Worm (Caenorhabditis elegans) whole organism, young adult: Measurements from ENCODE around the gene fbxa-158.
"Not testable (repeated sequence)": the region's sequence is repeated elsewhere in the genome, so short reads cannot be mapped to it uniquely, and the experiment has no call there.

ENCODE experiments used
- D2030.7 ChIP-seq: fragments of 200-800 bp; sonication (Bioruptor generic); IDR thresholded peaks from 2 replicates; pipeline ENCODE4 v1.3.6; 2022; ENCODE audit warnings: missing genetic modification reagents, missing genetic modification characterization, missing compliant biosample characterization
- F23B12.7 ChIP-seq: sonication (generic microtip); optimal IDR thresholded peaks from 2 replicates; lab custom pipeline; 2017; ENCODE audit warnings: missing genetic modification characterization, mild to moderate bottlenecking, missing compliant biosample characterization, antibody characterized with exemption, moderate library complexity; ENCODE audit not compliant: insufficient read depth
- F33H1.4 ChIP-seq: fragments of 200-800 bp; sonication (Bioruptor generic); IDR thresholded peaks from 2 replicates; pipeline ENCODE4 v1.3.6; 2022; ENCODE audit warnings: missing genetic modification reagents, missing genetic modification characterization, missing compliant biosample characterization
- F37B4.10 ChIP-seq: fragments of 200-800 bp; sonication (Bioruptor generic); IDR thresholded peaks from 2 replicates; pipeline ENCODE4 v1.3.6; 2022; ENCODE audit warnings: missing genetic modification characterization, missing compliant biosample characterization
- T26A5.8 ChIP-seq: sonication (generic microtip); optimal IDR thresholded peaks from 2 replicates; lab custom pipeline; 2016; ENCODE audit warnings: missing genetic modification characterization, missing compliant biosample characterization
- Y79H2A.3 ChIP-seq: fragments of 200-800 bp; sonication (Bioruptor generic); conservative IDR thresholded peaks from 2 replicates; pipeline ENCODE4 v1.3.6; 2022; ENCODE audit warnings: missing genetic modification reagents, missing genetic modification characterization, missing compliant biosample characterization
- Y95B8A.8 ChIP-seq: fragments of 200-800 bp; sonication (Bioruptor generic); IDR thresholded peaks from 2 replicates; pipeline ENCODE4 v1.3.6; 2022; ENCODE audit warnings: missing genetic modification reagents, missing genetic modification characterization, missing compliant biosample characterization
- aptf-2 ChIP-seq: fragments of 200-800 bp; sonication (Bioruptor generic); conservative IDR thresholded peaks from 2 replicates; pipeline ENCODE4 v1.3.6; 2022; ENCODE audit warnings: missing genetic modification reagents, missing genetic modification characterization, missing compliant biosample characterization
- atf-7 ChIP-seq: sonication (generic microtip); optimal IDR thresholded peaks from 2 replicates; lab custom pipeline; 2017; ENCODE audit warnings: mild to moderate bottlenecking, missing genetic modification characterization, missing compliant biosample characterization
- attf-3 ChIP-seq: fragments of 200-800 bp; sonication (Bioruptor generic); conservative IDR thresholded peaks from 2 replicates; pipeline ENCODE4 v1.3.6; 2022; ENCODE audit warnings: missing genetic modification reagents, missing genetic modification characterization, missing compliant biosample characterization
- attf-5 ChIP-seq: fragments of 200-800 bp; sonication (Bioruptor generic); optimal IDR thresholded peaks from 2 replicates; lab custom pipeline; 2018; ENCODE audit warnings: mild to moderate bottlenecking, missing genetic modification characterization, missing compliant biosample characterization
- ceh-91 ChIP-seq: fragments of 200-800 bp; sonication (Bioruptor generic); IDR thresholded peaks from 2 replicates; pipeline ENCODE4 v1.3.6; 2022; ENCODE audit warnings: missing genetic modification reagents, missing genetic modification characterization, missing compliant biosample characterization
- dox-1 ChIP-seq: fragments of 200-800 bp; sonication (Bioruptor generic); IDR thresholded peaks from 2 replicates; pipeline ENCODE4 v1.3.6; 2022; ENCODE audit warnings: missing genetic modification reagents, missing genetic modification characterization, missing compliant biosample characterization
- dpl-1 ChIP-seq: fragments of 150-350 bp; optimal IDR thresholded peaks from 2 replicates; lab custom pipeline; 2014; ENCODE audit warnings: missing biosample characterization, missing genetic modification reagents, missing genetic modification characterization
- fkh-3 ChIP-seq: sonication (generic microtip); optimal IDR thresholded peaks from 2 replicates; lab custom pipeline; 2016; ENCODE audit warnings: mild to moderate bottlenecking, missing genetic modification characterization, missing compliant biosample characterization
- hmg-1.2 ChIP-seq: fragments of 200-800 bp; sonication (Bioruptor generic); IDR thresholded peaks from 2 replicates; pipeline ENCODE4 v1.3.6; 2022; ENCODE audit warnings: missing genetic modification reagents, missing genetic modification characterization, missing compliant biosample characterization
- hmg-20 ChIP-seq: fragments of 200-800 bp; sonication (Bioruptor generic); IDR thresholded peaks from 2 replicates; pipeline ENCODE4 v1.3.6; 2022; ENCODE audit warnings: missing genetic modification reagents, missing genetic modification characterization, missing compliant biosample characterization
- let-607 ChIP-seq, 2 experiments: fragments of 200-800 bp in 1 of 2; sonication (Bioruptor generic) in 1 of 2; sonication (generic microtip) in 1 of 2; optimal IDR thresholded peaks; 2 replicates each; lab custom pipeline; 2016 to 2018; ENCODE audit warnings: mild to moderate bottlenecking in 2 of 2, missing compliant biosample characterization in 2 of 2, missing genetic modification characterization in 2 of 2, moderate library complexity in 2 of 2, missing genotype in 1 of 2
- lsl-1 ChIP-seq: fragments of 200-800 bp; sonication (Bioruptor generic); optimal IDR thresholded peaks from 2 replicates; lab custom pipeline; 2018; ENCODE audit warnings: mild to moderate bottlenecking, missing genetic modification characterization, moderate library complexity, missing compliant biosample characterization
- madf-6 ChIP-seq: fragments of 200-800 bp; sonication (Bioruptor generic); IDR thresholded peaks from 2 replicates; pipeline ENCODE4 v1.3.6; 2022; ENCODE audit warnings: missing genetic modification reagents, missing genetic modification characterization, missing compliant biosample characterization
- madf-8 ChIP-seq: fragments of 200-800 bp; sonication (Bioruptor generic); conservative IDR thresholded peaks from 2 replicates; pipeline ENCODE4 v1.3.6; 2022; ENCODE audit warnings: missing genetic modification reagents, missing genetic modification characterization, missing compliant biosample characterization
- mcd-1 ChIP-seq: fragments of 200-800 bp; sonication (Bioruptor generic); IDR thresholded peaks from 2 replicates; pipeline ENCODE4 v1.3.6; 2022; ENCODE audit warnings: missing genetic modification reagents, missing genetic modification characterization, missing compliant biosample characterization
- nhr-120 ChIP-seq: fragments of 200-800 bp; sonication (Bioruptor generic); IDR thresholded peaks from 2 replicates; pipeline ENCODE4 v1.3.6; 2022; ENCODE audit warnings: missing genetic modification characterization, missing compliant biosample characterization
- nhr-80 ChIP-seq: sonication (generic microtip); optimal IDR thresholded peaks from 2 replicates; lab custom pipeline; 2016; ENCODE audit warnings: missing genetic modification characterization, missing compliant biosample characterization
- rcor-1 ChIP-seq: fragments of 200-800 bp; sonication (Bioruptor generic); IDR thresholded peaks from 2 replicates; pipeline ENCODE4 v1.3.6; 2022; ENCODE audit warnings: missing genetic modification reagents, missing genetic modification characterization, missing compliant biosample characterization
- rpc-1 ChIP-seq, 2 experiments: fragments of 150-350 bp in 1 of 2; sonication (generic microtip) in 1 of 2; optimal IDR thresholded peaks; 2 replicates each; lab custom pipeline; 2014 to 2018; ENCODE audit warnings: missing biosample characterization in 1 of 2, missing genetic modification characterization in 1 of 2, missing genetic modification reagents in 1 of 2, missing genotype in 1 of 2
- snpc-1.1 ChIP-seq: sonication (generic microtip); optimal IDR thresholded peaks from 2 replicates; lab custom pipeline; 2017; ENCODE audit warnings: missing genetic modification characterization, mild to moderate bottlenecking, missing compliant biosample characterization, antibody characterized with exemption, moderate library complexity, missing genotype, missing genetic modification reagents; ENCODE audit not compliant: insufficient read depth
- sptf-2 ChIP-seq: fragments of 200-800 bp; sonication (Bioruptor generic); optimal IDR thresholded peaks from 2 replicates; lab custom pipeline; 2018; ENCODE audit warnings: mild to moderate bottlenecking, missing genetic modification characterization, missing compliant biosample characterization
- tbp1 ChIP-seq: fragments of 200-800 bp; sonication (Bioruptor generic); optimal IDR thresholded peaks from 2 replicates; lab custom pipeline; 2018; ENCODE audit warnings: mild to moderate bottlenecking, missing genetic modification characterization, missing compliant biosample characterization
- tbx-9 ChIP-seq: sonication (generic microtip); optimal IDR thresholded peaks from 2 replicates; lab custom pipeline; 2016; ENCODE audit warnings: borderline replicate concordance, missing genetic modification characterization, inconsistent platforms, missing compliant biosample characterization

fbxa-158 gene

ce11 chrII:1663516-1663915, 42.4 kb upstream of the fbxa-158 start, which contains the start of gene duxl-1:
TSS of gene duxl-1 (plus strand) at chrII:1663699.
- no peak for TF ChIP-seq Y79H2A.3 (GFP tag; lab: Robert Waterston, UW)
- peak; percentile 53; the same call in 1 of the 2 replicates for TF ChIP-seq hmg-1.2 (GFP tag; lab: Robert Waterston, UW)
- TF ChIP-seq attf-5 (GFP tag; lab: Kevin White, UChicago), result peak; percentile 61
- TF ChIP-seq tbp1 (GFP tag; lab: Kevin White, UChicago), result peak; percentile 15
- no peak for TF ChIP-seq dpl-1 (GFP tag; lab: Kevin White, UChicago)
- peak; percentile 22; the same call in 1 of the 2 replicates for TF ChIP-seq dox-1 (GFP tag; lab: Robert Waterston, UW)
- TF ChIP-seq let-607 (tag; optimal IDR thresholded peaks at IDR 0.05; lab: Kevin White, UChicago), result peak in 1 of 2 experiments; percentile 3
- TF ChIP-seq atf-7 (tag; lab: Kevin White, UChicago), result peak; percentile 90
- TF ChIP-seq nhr-80 (tag; lab: Kevin White, UChicago), result peak; percentile 57
- TF ChIP-seq sptf-2 (GFP tag; lab: Kevin White, UChicago), result no peak
- no peak for TF ChIP-seq T26A5.8 (tag; lab: Kevin White, UChicago)

DNA sequence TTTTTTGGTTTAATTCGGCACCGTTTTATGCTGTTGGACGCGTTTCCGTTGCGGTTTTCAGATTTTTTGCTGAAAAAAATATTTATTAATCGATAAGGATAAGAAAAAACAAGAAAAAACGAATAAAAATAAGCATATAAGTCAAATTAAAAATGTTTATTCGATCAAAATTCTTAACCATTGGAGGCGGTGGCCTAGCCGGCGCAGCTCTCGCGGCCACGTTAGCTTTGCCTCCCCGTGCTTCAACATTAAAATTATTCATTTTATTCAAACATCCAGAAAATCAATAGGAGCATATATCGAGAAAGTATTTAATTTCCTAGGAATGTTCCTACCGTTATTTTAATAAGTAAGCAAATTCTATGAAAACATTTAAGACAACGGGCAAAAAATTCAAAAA, 41.8 kb upstream of the fbxa-158 start, which contains the start of gene ZC204.14:
Gene ZC204.14 (minus strand): TSS at position 69 of the 400 bp plus-strand sequence.
- TF ChIP-seq tbx-9 (tag; lab: Kevin White, UChicago) (no peak), rpc-1 (optimal IDR thresholded peaks at IDR 0.05; lab: Kevin White, UChicago) (no peak), rpc-1 (tag; optimal IDR thresholded peaks at IDR 0.05; lab: Kevin White, UChicago) (no peak), F37B4.10 (GFP tag; lab: Robert Waterston, UW) (no peak), nhr-120 (GFP tag; lab: Robert Waterston, UW) (no peak), hmg-1.2 (GFP tag; lab: Robert Waterston, UW) (peak; percentile 77), atf-7 (tag; lab: Kevin White, UChicago) (no peak), fkh-3 (tag; lab: Kevin White, UChicago) (no peak), snpc-1.1 (tag; lab: Kevin White, UChicago) (no peak), hmg-20 (GFP tag; lab: Robert Waterston, UW) (no peak)

DNA sequence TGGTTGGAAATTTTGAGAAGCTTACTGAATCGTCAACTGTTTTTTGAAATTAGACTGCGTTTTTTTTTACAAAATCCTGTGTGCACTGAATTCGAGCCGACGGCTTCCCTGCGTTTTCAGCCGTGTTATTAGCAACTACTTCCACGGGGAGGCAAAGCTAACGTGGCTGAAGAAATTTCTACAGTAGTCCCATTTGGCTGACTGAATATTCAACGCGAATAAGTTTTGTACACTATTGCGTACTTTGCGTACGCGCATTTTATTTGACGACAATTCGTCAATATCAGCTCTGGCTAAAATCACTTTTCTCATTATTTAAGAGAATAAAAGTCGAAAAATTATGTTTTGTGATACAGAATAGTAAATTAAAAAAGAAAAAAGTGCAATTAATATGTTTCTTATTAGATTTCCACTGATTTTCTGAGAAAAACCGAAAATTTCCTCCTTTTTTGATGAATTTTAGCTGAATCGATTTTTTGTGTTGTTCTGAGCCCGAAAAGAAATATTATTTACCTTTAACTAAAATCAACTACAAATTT, 40.3 kb upstream of the fbxa-158 start:
- TF ChIP-seq aptf-2 (GFP tag; lab: Robert Waterston, UW), result 0 out of 2 replicates have a peak, but pooled peaks have one; percentile 58
- TF ChIP-seq ceh-91 (GFP tag; lab: Robert Waterston, UW), result peak; percentile 62
- TF ChIP-seq lsl-1 (GFP tag; lab: Kevin White, UChicago), result peak; percentile 22
- TF ChIP-seq mcd-1, result peak; percentile 80
- peak; percentile 63 for TF ChIP-seq D2030.7 (GFP tag; lab: Robert Waterston, UW)
- peak in 1 of 2 experiments; percentile 28 for TF ChIP-seq let-607 (tag; optimal IDR thresholded peaks at IDR 0.05; lab: Kevin White, UChicago)
- peak; percentile 44; the same call in 1 of the 2 replicates for TF ChIP-seq attf-3
- peak; percentile 30; the same call in 1 of the 2 replicates for TF ChIP-seq F33H1.4 (GFP tag; lab: Robert Waterston, UW)
- 0 out of 2 replicates have a peak, but pooled peaks have one; percentile 53 for TF ChIP-seq Y95B8A.8 (GFP tag; lab: Robert Waterston, UW)
- TF ChIP-seq hmg-1.2 (GFP tag; lab: Robert Waterston, UW), result peak; percentile 91
- TF ChIP-seq rcor-1, result peak; percentile 63; the same call in 1 of the 2 replicates
- peak; percentile 85 for TF ChIP-seq dox-1 (GFP tag; lab: Robert Waterston, UW)
- peak; percentile 56 for TF ChIP-seq madf-6 (GFP tag; lab: Robert Waterston, UW)
- TF ChIP-seq madf-8 (GFP tag; lab: Robert Waterston, UW), result peak; percentile 53

- TF ChIP-seq hmg-1.2 (GFP tag; lab: Robert Waterston, UW); dpl-1 (GFP tag; lab: Kevin White, UChicago); F23B12.7: not testable (repeated sequence)
Observed at ce11 chrII:1660888-1661287, 39.8 kb upstream of the fbxa-158 start, which contains the start of gene ZC204.13. TSS of gene ZC204.13 (minus strand) at chrII:1660988.
